Fruit fly (Drosophila melanogaster) Kc167 (cell line): Measurements from ENCODE around the gene amd.

Source experiments
- h ChIP-seq: fragments of >200 bp; optimal IDR thresholded peaks from 3 replicates; lab custom pipeline; 2018; ENCODE audit warnings: missing external identifiers
- psq ChIP-seq: fragments of >200 bp; optimal IDR thresholded peaks from 2 replicates; lab custom pipeline; 2017; ENCODE audit warnings: missing external identifiers

Gene amd

DNA sequence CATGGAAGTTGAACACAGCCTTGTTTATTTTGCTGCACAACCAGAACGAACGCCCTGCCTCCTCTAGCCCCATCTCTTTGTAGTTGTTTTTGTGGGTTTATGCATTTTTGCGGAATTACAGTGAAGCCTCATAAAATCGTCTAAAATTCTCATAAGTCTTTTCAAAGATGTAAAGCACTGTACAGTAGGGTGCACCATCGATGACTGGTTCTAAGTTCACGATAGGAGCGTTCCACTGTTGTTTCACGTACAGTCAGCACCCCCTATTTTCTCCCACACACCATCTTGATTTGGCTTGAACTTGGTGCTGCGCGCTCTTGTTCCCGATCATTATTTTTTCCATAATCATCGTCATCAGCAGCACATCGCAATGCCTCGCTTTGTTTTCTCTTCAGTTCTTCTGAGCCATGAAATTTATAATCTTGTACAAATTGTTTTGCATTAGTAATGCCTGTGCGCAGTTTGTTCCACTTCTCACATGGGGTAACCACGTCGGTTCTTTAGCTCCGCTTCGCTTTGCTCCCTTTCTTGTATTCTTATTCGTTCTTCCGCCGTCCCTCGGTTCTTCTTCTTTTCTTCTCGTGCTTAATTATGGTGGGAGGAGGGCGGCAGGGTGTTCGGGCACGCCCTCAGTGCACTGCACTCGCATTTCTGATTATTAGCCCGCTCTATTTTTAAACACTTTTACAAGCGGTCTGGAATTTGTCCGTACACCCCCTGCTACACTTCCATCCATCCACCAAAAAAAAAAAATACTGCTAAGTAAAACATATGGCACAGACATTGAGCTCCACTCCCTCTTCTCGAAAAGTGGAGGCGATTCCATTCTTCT, 53.4 kb downstream of the amd start:
- TF ChIP-seq psq (lab: Kevin White, UChicago) (no peak), h (lab: Kevin White, UChicago) (no peak)
